Worm (Caenorhabditis elegans): ENCODE measurements around the gene F57F4.2.

F57F4.2 gene

ce11 chrV:6424055-6424454, 34.5 kb upstream of the F57F4.2 start, which contains the start of gene urb-1:
Gene urb-1 (minus strand): TSS chrV:6424155.
- TF ChIP-seq nhr-25 (tag; optimal IDR thresholded peaks at IDR 0.05; ENCODE audit: borderline replicate concordance, insufficient read depth) (no peak), aha-1 (tag) (no peak), hmg-1.1 (GFP tag; IDR thresholded peaks at IDR 0.05) (no peak), nhr-237 (tag; optimal IDR thresholded peaks at IDR 0.05) (no peak), nhr-28 (tag; optimal IDR thresholded peaks at IDR 0.05) (no peak), F49E8.2 (tag; optimal IDR thresholded peaks at IDR 0.05; ENCODE audit: borderline replicate concordance) (no peak), mxl-2 (GFP tag; conservative IDR thresholded peaks at IDR 0.05) (no peak), lsy-2 (tag; optimal IDR thresholded peaks at IDR 0.05) (no peak), F10B5.3 (tag; optimal IDR thresholded peaks at IDR 0.05) (no peak)

ce11 chrV:6414985-6415384, 25.5 kb upstream of the F57F4.2 start, which contains the start of gene cht-6:
Gene cht-6 (plus strand): TSS chrV:6414993.
- TF ChIP-seq unc-62 (GFP tag; optimal IDR thresholded peaks at IDR 0.05 in 1 of 2) (peak in 1 of 2 experiments; percentile 93), unc-62 (tag; optimal IDR thresholded peaks at IDR 0.05) (no peak), nhr-76 (tag; optimal IDR thresholded peaks at IDR 0.05) (no peak), ceh-82 (tag; optimal IDR thresholded peaks at IDR 0.05) (no peak), gei-8 (GFP tag; optimal IDR thresholded peaks at IDR 0.05) (no peak)

- TF ChIP-seq tag-97 (GFP tag; IDR thresholded peaks at IDR 0.05) (no peak), dmd-6 (GFP tag; IDR thresholded peaks at IDR 0.05) (peak; percentile 60), php-3 (GFP tag; IDR thresholded peaks at IDR 0.05) (0 out of 2 replicates have a peak, but pooled peaks have one; percentile 42), mxl-2 (GFP tag; conservative IDR thresholded peaks at IDR 0.05) (no peak), hlh-11 (tag; optimal IDR thresholded peaks at IDR 0.05) (peak; percentile 28), nhr-28 (tag; optimal IDR thresholded peaks at IDR 0.05) (peak; percentile 60), daf-16 (GFP tag; optimal IDR thresholded peaks at IDR 0.05) (no peak), daf-16 (tag; optimal IDR thresholded peaks at IDR 0.05) (peak; percentile 40), Y105C5A.15 (GFP tag; IDR thresholded peaks at IDR 0.05) (no peak), unc-130 (GFP tag; optimal IDR thresholded peaks at IDR 0.05) (no peak), dve-1 (tag; optimal IDR thresholded peaks at IDR 0.05; ENCODE audit: insufficient read depth) (peak; percentile 37), pqm-1 (tag; optimal IDR thresholded peaks at IDR 0.05) (peak; percentile 69)
These were observed 24.9 kb upstream of the F57F4.2 start for ce11 chrV:6414469-6414868.

- TF ChIP-seq ztf-11 (tag; optimal IDR thresholded peaks at IDR 0.05) (no peak), nhr-76 (tag; optimal IDR thresholded peaks at IDR 0.05) (no peak), skn-1 (tag; optimal IDR thresholded peaks at IDR 0.05) (no peak), lin-1 (GFP tag; IDR thresholded peaks at IDR 0.05) (peak; percentile 78), Y5F2A.4 (GFP tag; optimal IDR thresholded peaks at IDR 0.05) (no peak), T20F7.1 (GFP tag; optimal IDR thresholded peaks at IDR 0.05) (peak; percentile 35), T26A8.4 (GFP tag; IDR thresholded peaks at IDR 0.05) (no peak), unc-62 (GFP tag; optimal IDR thresholded peaks at IDR 0.05 in 1 of 2) (no peak), unc-62 (tag; optimal IDR thresholded peaks at IDR 0.05) (no peak), unc-130 (GFP tag; optimal IDR thresholded peaks at IDR 0.05) (no peak), php-3 (GFP tag; IDR thresholded peaks at IDR 0.05) (peak; percentile 70; the same call in 1 of the 2 replicates), pha-4 (GFP tag; IDR thresholded peaks at IDR 0.05) (no peak), pha-4 (tag; optimal IDR thresholded peaks at IDR 0.05) (no peak), mxl-3 (GFP tag; optimal IDR thresholded peaks at IDR 0.05) (peak; percentile 57), nhr-48 (tag; optimal IDR thresholded peaks at IDR 0.05) (peak; percentile 71), daf-19 (GFP tag; conservative IDR thresholded peaks at IDR 0.05) (no peak), set-16 (GFP tag; IDR thresholded peaks at IDR 0.05) (no peak), unc-39 (tag; optimal IDR thresholded peaks at IDR 0.05) (no peak), sdz-12 (GFP tag; optimal IDR thresholded peaks at IDR 0.05) (no peak), vab-7 (GFP tag; IDR thresholded peaks at IDR 0.05) (no peak), aha-1 (tag) (no peak), saeg-2 (GFP tag; IDR thresholded peaks at IDR 0.05) (no peak), madf-9 (GFP tag; conservative IDR thresholded peaks at IDR 0.05) (no peak), hif-1 (tag; optimal IDR thresholded peaks at IDR 0.05) (no peak), tra-1 (GFP tag; IDR thresholded peaks at IDR 0.05) (peak; percentile 80; the same call in 1 of the 2 replicates), mdl-1 (tag; optimal IDR thresholded peaks at IDR 0.05) (peak in 1 of 2 experiments; percentile 46), spr-3 (GFP tag; optimal IDR thresholded peaks at IDR 0.05) (no peak), attf-4 (tag; optimal IDR thresholded peaks at IDR 0.05) (no peak), hlh-11 (tag; optimal IDR thresholded peaks at IDR 0.05) (peak; percentile 85)
These were observed 23.5 kb upstream of the F57F4.2 start for ce11 chrV:6413057-6413456.

Measured in whole organism, L4 larva.